Worm (Caenorhabditis elegans) whole organism, midembryonic: ENCODE data around the gene VZK822L.2.

Source experiments
- T22C8.4 ChIP-seq: fragments of 200-800 bp; sonication (Bioruptor generic); IDR thresholded peaks from 2 replicates; pipeline ENCODE4 v1.3.6; 2022; ENCODE audit warnings: missing genetic modification characterization, missing compliant biosample characterization
- cog-1 ChIP-seq: sonication (generic microtip); optimal IDR thresholded peaks from 2 replicates; lab custom pipeline; 2016; ENCODE audit warnings: missing genetic modification characterization, missing compliant biosample characterization
- flt-1 ChIP-seq: fragments of 200-800 bp; sonication (Bioruptor generic); IDR thresholded peaks from 2 replicates; pipeline ENCODE4 v1.3.6; 2022; ENCODE audit warnings: missing genetic modification characterization, missing compliant biosample characterization
- klf-2 ChIP-seq: fragments of 200-800 bp; sonication (Bioruptor generic); conservative IDR thresholded peaks from 2 replicates; pipeline ENCODE4 v1.3.6; 2022; ENCODE audit warnings: missing genetic modification reagents, missing genetic modification characterization, missing compliant biosample characterization
- med-1 ChIP-seq: sonication (generic microtip); optimal IDR thresholded peaks from 2 replicates; lab custom pipeline; 2017; ENCODE audit warnings: missing genetic modification characterization, mild to moderate bottlenecking, missing compliant biosample characterization, antibody characterized with exemption, missing genetic modification reagents; ENCODE audit not compliant: insufficient read depth
- ref-1 ChIP-seq: fragments of 200-800 bp; sonication (Bioruptor generic); conservative IDR thresholded peaks from 2 replicates; pipeline ENCODE4 v1.3.6; 2022; ENCODE audit warnings: missing genetic modification reagents, missing genetic modification characterization, missing compliant biosample characterization
- ztf-23 ChIP-seq: fragments of 200-800 bp; sonication (Bioruptor generic); IDR thresholded peaks from 2 replicates; pipeline ENCODE4 v1.3.6; 2022; ENCODE audit warnings: missing genetic modification reagents, missing genetic modification characterization, missing compliant biosample characterization
- ztf-29 ChIP-seq: fragments of 200-800 bp; sonication (Bioruptor generic); IDR thresholded peaks from 2 replicates; pipeline ENCODE4 v1.3.6; 2022; ENCODE audit warnings: missing genetic modification reagents, missing genetic modification characterization, missing compliant biosample characterization

- TF ChIP-seq T22C8.4 (GFP tag; lab: Robert Waterston, UW) (no peak), cog-1 (tag; lab: Kevin White, UChicago) (no peak), ztf-23 (no peak), flt-1 (GFP tag; lab: Robert Waterston, UW) (no peak), ztf-29 (GFP tag; lab: Robert Waterston, UW) (no peak), ref-1 (no peak), med-1 (GFP tag; lab: Kevin White, UChicago) (no peak), klf-2 (GFP tag; lab: Robert Waterston, UW) (no peak)
Observed at ce11 chrIV:11902832-11903231, 9.0 kb upstream of the VZK822L.2 start.
